Fruit fly (Drosophila melanogaster) whole organism, embryonic: ENCODE measurements around the gene MED27.

ENCODE experiments used
- Ada2b ChIP-seq: fragments of 200-800 bp; sonication (Bioruptor generic); IDR thresholded peaks from 2 replicates; pipeline ENCODE4 v1.3.6; 2022; ENCODE audit warnings: missing biosample characterization, missing genetic modification characterization
- Asciz ChIP-seq: fragments of 200-800 bp; sonication (Bioruptor generic); optimal IDR thresholded peaks from 2 replicates; lab custom pipeline; 2017; ENCODE audit warnings: missing biosample characterization, mild to moderate bottlenecking, missing genetic modification characterization, missing genetic modification reagents
- Atf6 ChIP-seq: fragments of 200-800 bp; sonication (Bioruptor generic); IDR thresholded peaks from 2 replicates; pipeline ENCODE4 v1.3.6; 2022; ENCODE audit warnings: missing biosample characterization, missing genetic modification characterization
- Awh ChIP-seq: fragments of 200-800 bp; sonication (Bioruptor generic); IDR thresholded peaks from 2 replicates; pipeline ENCODE4, ENCODE4 v1.3.6; 2022; ENCODE audit warnings: missing biosample characterization, missing genetic modification characterization
- C15 ChIP-seq: fragments of 200-800 bp; sonication (Bioruptor generic); IDR thresholded peaks from 3 replicates; pipeline ENCODE4 v1.3.6; 2022; ENCODE audit warnings: missing biosample characterization, missing genetic modification characterization
- CG10462 ChIP-seq: fragments of 200-800 bp; sonication (Bioruptor generic); optimal IDR thresholded peaks from 2 replicates; lab custom pipeline; 2016; ENCODE audit warnings: missing biosample characterization, missing genetic modification characterization
- CG12071 ChIP-seq: fragments of 200-800 bp; sonication (Bioruptor generic); optimal IDR thresholded peaks from 3 replicates; lab custom pipeline; 2018; ENCODE audit warnings: missing biosample characterization, mild to moderate bottlenecking, missing genetic modification characterization
- CG13296 ChIP-seq: fragments of 200-800 bp; sonication (Bioruptor generic); optimal IDR thresholded peaks from 3 replicates; lab custom pipeline; 2018; ENCODE audit warnings: missing biosample characterization, mild to moderate bottlenecking, missing genetic modification characterization
- CG14441 ChIP-seq: fragments of 200-800 bp; sonication (Bioruptor generic); IDR thresholded peaks from 2 replicates; pipeline ENCODE4 v1.3.6; 2022; ENCODE audit warnings: missing biosample characterization, missing genetic modification characterization
- CG14710 ChIP-seq: fragments of 200-800 bp; sonication (Bioruptor generic); optimal IDR thresholded peaks from 3 replicates; lab custom pipeline; 2019; ENCODE audit warnings: missing biosample characterization, mild to moderate bottlenecking, missing genetic modification characterization, moderate library complexity
- CG15011 ChIP-seq: fragments of 200-800 bp; sonication (Bioruptor generic); optimal IDR thresholded peaks from 3 replicates; lab custom pipeline; 2018; ENCODE audit warnings: missing biosample characterization, mild to moderate bottlenecking, missing genetic modification characterization
- CG1792 ChIP-seq: fragments of 200-800 bp; sonication (Bioruptor generic); optimal IDR thresholded peaks from 2 replicates; lab custom pipeline; 2016; ENCODE audit warnings: missing biosample characterization, missing genetic modification characterization
- CG34376 ChIP-seq: fragments of 200-800 bp; sonication (Bioruptor generic); optimal IDR thresholded peaks from 2 replicates; lab custom pipeline; 2018; ENCODE audit warnings: missing biosample characterization, mild to moderate bottlenecking, missing genetic modification characterization
- CG3726 ChIP-seq: fragments of 200-800 bp; sonication (Bioruptor generic); IDR thresholded peaks from 3 replicates; pipeline ENCODE4, ENCODE4 v1.3.6; 2022; ENCODE audit warnings: missing biosample characterization, missing genetic modification characterization
- CG4730 ChIP-seq: fragments of 200-800 bp; sonication (Bioruptor generic); IDR thresholded peaks from 2 replicates; pipeline ENCODE4 v1.3.6; 2022; ENCODE audit warnings: missing biosample characterization, missing genetic modification characterization
- CG5180 ChIP-seq: fragments of 200-800 bp; sonication (Bioruptor generic); optimal IDR thresholded peaks from 3 replicates; lab custom pipeline; 2017; ENCODE audit warnings: missing biosample characterization, missing genetic modification characterization, mild to moderate bottlenecking, moderate library complexity, missing genetic modification reagents
- CG8388 ChIP-seq: fragments of 200-800 bp; sonication (Bioruptor generic); optimal IDR thresholded peaks from 2 replicates; lab custom pipeline; 2019; ENCODE audit warnings: missing biosample characterization, mild to moderate bottlenecking, missing genetic modification characterization, moderate library complexity
- Dbx ChIP-seq: fragments of 200-800 bp; sonication (Bioruptor generic); IDR thresholded peaks from 3 replicates; pipeline ENCODE4 v1.3.6; 2022; ENCODE audit warnings: missing biosample characterization, missing genetic modification characterization
- Dek ChIP-seq: fragments of 200-800 bp; sonication (Bioruptor generic); optimal IDR thresholded peaks from 3 replicates; lab custom pipeline; 2019; ENCODE audit warnings: missing biosample characterization, mild to moderate bottlenecking, missing genetic modification characterization, moderate library complexity
- Dp ChIP-seq: fragments of 200-800 bp; sonication (Bioruptor generic); optimal IDR thresholded peaks from 2 replicates; lab custom pipeline; 2018; ENCODE audit warnings: missing biosample characterization, mild to moderate bottlenecking, missing genetic modification characterization, moderate library complexity
- E2f2 ChIP-seq: fragments of 200-800 bp; sonication (Bioruptor generic); IDR thresholded peaks from 2 replicates; pipeline ENCODE4 v1.3.6; 2022; ENCODE audit warnings: missing biosample characterization, missing genetic modification characterization
- Elba2 ChIP-seq: fragments of 200-800 bp; sonication (Bioruptor generic); optimal IDR thresholded peaks from 3 replicates; lab custom pipeline; 2016; ENCODE audit warnings: missing biosample characterization, missing genetic modification characterization
- Fer1 ChIP-seq: fragments of 200-800 bp; sonication (Bioruptor generic); optimal IDR thresholded peaks from 2 replicates; lab custom pipeline; 2017; ENCODE audit warnings: missing biosample characterization, mild to moderate bottlenecking, missing genetic modification characterization
- Fer2 ChIP-seq: fragments of 200-800 bp; sonication (Bioruptor generic); optimal IDR thresholded peaks from 2 replicates; lab custom pipeline; 2018; ENCODE audit warnings: missing biosample characterization, mild to moderate bottlenecking, missing genetic modification characterization, moderate library complexity
- Hand ChIP-seq: fragments of 200-800 bp; sonication (Bioruptor generic); optimal IDR thresholded peaks from 2 replicates; lab custom pipeline; 2017; ENCODE audit warnings: mild to moderate bottlenecking, missing biosample characterization, missing genetic modification reagents, missing genetic modification characterization
- HmgZ ChIP-seq: fragments of 200-800 bp; sonication (Bioruptor generic); optimal IDR thresholded peaks from 2 replicates; lab custom pipeline; 2018; ENCODE audit warnings: missing biosample characterization, mild to moderate bottlenecking, missing genetic modification characterization
- Hr39 ChIP-seq: fragments of >200 bp; optimal IDR thresholded peaks from 2 replicates; lab custom pipeline; 2017
- Ravus ChIP-seq: fragments of 200-800 bp; sonication (Bioruptor generic); IDR thresholded peaks from 2 replicates; pipeline ENCODE4 v1.3.6; 2022; ENCODE audit warnings: missing biosample characterization, missing genetic modification characterization
- Vsx1 ChIP-seq: fragments of 200-800 bp; sonication (Bioruptor generic); optimal IDR thresholded peaks from 2 replicates; lab custom pipeline; 2017; ENCODE audit warnings: missing biosample characterization, mild to moderate bottlenecking, missing genetic modification characterization, missing genetic modification reagents
- ac ChIP-seq: fragments of 200-800 bp; sonication (Bioruptor generic); optimal IDR thresholded peaks from 3 replicates; lab custom pipeline; 2017; ENCODE audit warnings: missing biosample characterization, mild to moderate bottlenecking, missing genetic modification characterization
- ap ChIP-seq: fragments of 200-800 bp; sonication (Bioruptor generic); IDR thresholded peaks from 2 replicates; pipeline ENCODE4 v1.3.6; 2022; ENCODE audit warnings: missing biosample characterization, missing genetic modification characterization
- ato ChIP-seq: fragments of 200-800 bp; sonication (Bioruptor generic); IDR thresholded peaks from 2 replicates; pipeline ENCODE4 v1.3.6; 2022; ENCODE audit warnings: missing biosample characterization, missing genetic modification characterization; ENCODE audit not compliant: partially characterized antibody
- crol ChIP-seq: fragments of 200-800 bp; sonication (Bioruptor generic); IDR thresholded peaks from 2 replicates; pipeline ENCODE4 v1.3.6; 2022; ENCODE audit warnings: missing biosample characterization, missing genetic modification characterization
- dpn ChIP-seq, 2 experiments: fragments of 200-800 bp; sonication (Bioruptor generic); optimal IDR thresholded peaks; 3 replicates each; lab custom pipeline; 2016; ENCODE audit warnings: missing biosample characterization in 2 of 2, missing genetic modification characterization in 2 of 2
- ems ChIP-seq: fragments of 200-800 bp; sonication (Bioruptor generic); optimal IDR thresholded peaks from 3 replicates; lab custom pipeline; 2016; ENCODE audit warnings: missing biosample characterization, missing genetic modification characterization
- grn ChIP-seq: fragments of 200-800 bp; sonication (Bioruptor generic); optimal IDR thresholded peaks from 3 replicates; lab custom pipeline; 2017; ENCODE audit warnings: missing biosample characterization, missing genetic modification characterization
- jigr1 ChIP-seq: fragments of 200-800 bp; sonication (Bioruptor generic); IDR thresholded peaks from 3 replicates; pipeline ENCODE4 v1.3.6; 2022; ENCODE audit warnings: missing biosample characterization, missing genetic modification characterization
- maf-S ChIP-seq: fragments of 200-800 bp; sonication (Bioruptor generic); optimal IDR thresholded peaks from 2 replicates; lab custom pipeline; 2016; ENCODE audit warnings: missing biosample characterization, missing genetic modification characterization
- mirr ChIP-seq: fragments of 200-800 bp; sonication (Bioruptor generic); optimal IDR thresholded peaks from 3 replicates; lab custom pipeline; 2018; ENCODE audit warnings: missing biosample characterization, mild to moderate bottlenecking, missing genetic modification characterization
- odd ChIP-seq: fragments of 200-800 bp; sonication (Bioruptor generic); optimal IDR thresholded peaks from 2 replicates; lab custom pipeline; 2017; ENCODE audit warnings: missing biosample characterization, mild to moderate bottlenecking, missing genetic modification characterization
- salm ChIP-seq: fragments of 200-800 bp; sonication (Bioruptor generic); optimal IDR thresholded peaks from 2 replicates; lab custom pipeline; 2018; ENCODE audit warnings: missing biosample characterization, mild to moderate bottlenecking, missing genetic modification characterization
- sd ChIP-seq: fragments of 200-800 bp; sonication (Bioruptor generic); optimal IDR thresholded peaks from 3 replicates; lab custom pipeline; 2018; ENCODE audit warnings: missing biosample characterization, mild to moderate bottlenecking, missing genetic modification characterization, moderate library complexity
- slbo ChIP-seq: fragments of 200-800 bp; sonication (Bioruptor generic); IDR thresholded peaks from 2 replicates; pipeline ENCODE4 v1.3.6; 2022; ENCODE audit warnings: missing biosample characterization, missing genetic modification characterization
- sr ChIP-seq: fragments of 200-800 bp; sonication (Bioruptor generic); IDR thresholded peaks from 3 replicates; pipeline ENCODE4 v1.3.6; 2022; ENCODE audit warnings: missing biosample characterization, missing genetic modification characterization
- sug ChIP-seq: fragments of 200-800 bp; optimal IDR thresholded peaks from 2 replicates; lab custom pipeline; 2019; ENCODE audit warnings: missing biosample characterization, mild to moderate bottlenecking, missing genetic modification characterization, moderate library complexity
- ttk ChIP-seq: fragments of 200-800 bp; sonication (Bioruptor generic); IDR thresholded peaks from 2 replicates; pipeline ENCODE4 v2.1.2; 2022; ENCODE audit warnings: missing biosample characterization, missing genetic modification characterization
- tup ChIP-seq: fragments of 200-800 bp; sonication (Bioruptor generic); optimal IDR thresholded peaks from 2 replicates; lab custom pipeline; 2016; ENCODE audit warnings: missing biosample characterization, mild to moderate bottlenecking, missing genetic modification characterization, moderate library complexity
- tx ChIP-seq: fragments of 200-800 bp; sonication (Bioruptor generic); optimal IDR thresholded peaks from 2 replicates; lab custom pipeline; 2016; ENCODE audit warnings: missing biosample characterization, missing genetic modification characterization
- unc-4 ChIP-seq: fragments of 200-800 bp; sonication (Bioruptor generic); IDR thresholded peaks from 2 replicates; pipeline ENCODE4 v1.3.6; 2022; ENCODE audit warnings: missing biosample characterization, missing genetic modification characterization; ENCODE audit not compliant: partially characterized antibody
- wor ChIP-seq: fragments of 200-800 bp; sonication (Bioruptor generic); IDR thresholded peaks from 2 replicates; pipeline ENCODE4 v1.3.6; 2022; ENCODE audit warnings: missing biosample characterization, missing genetic modification characterization
- zf30C ChIP-seq: fragments of 200-800 bp; sonication (Bioruptor generic); optimal IDR thresholded peaks from 3 replicates; lab custom pipeline; 2018; ENCODE audit warnings: missing biosample characterization, mild to moderate bottlenecking, missing genetic modification characterization

Gene MED27

DNA sequence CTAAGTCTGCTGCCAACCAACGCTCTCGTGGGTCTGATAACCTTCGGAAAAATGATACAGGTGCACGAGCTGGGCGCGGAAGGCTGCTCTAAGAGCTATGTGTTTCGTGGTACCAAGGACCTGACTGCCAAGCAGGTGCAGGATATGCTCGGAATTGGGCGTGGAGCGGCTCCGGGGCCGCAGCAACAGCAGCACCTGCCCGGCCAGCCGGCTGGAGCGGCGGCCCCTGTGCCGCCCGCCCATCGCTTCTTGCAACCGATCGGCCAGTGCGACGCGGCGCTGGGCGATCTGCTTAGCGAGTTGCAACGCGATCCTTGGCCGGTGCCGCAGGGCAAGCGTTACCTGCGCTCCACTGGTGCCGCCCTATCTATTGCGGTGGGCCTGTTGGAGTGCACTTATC, 5.0 kb upstream of the MED27 start (continued):
- TF ChIP-seq Hr39 (no peak), CG12071 (GFP tag; lab: Kevin White, UChicago) (no peak), ac (GFP tag; lab: Kevin White, UChicago) (no peak), ttk (GFP tag; lab: Robert Waterston, UW) (0 out of 2 replicates have a peak, but pooled peaks have one; percentile 17), ems (GFP tag; lab: Kevin White, UChicago) (no peak), CG4730 (no peak)

DNA sequence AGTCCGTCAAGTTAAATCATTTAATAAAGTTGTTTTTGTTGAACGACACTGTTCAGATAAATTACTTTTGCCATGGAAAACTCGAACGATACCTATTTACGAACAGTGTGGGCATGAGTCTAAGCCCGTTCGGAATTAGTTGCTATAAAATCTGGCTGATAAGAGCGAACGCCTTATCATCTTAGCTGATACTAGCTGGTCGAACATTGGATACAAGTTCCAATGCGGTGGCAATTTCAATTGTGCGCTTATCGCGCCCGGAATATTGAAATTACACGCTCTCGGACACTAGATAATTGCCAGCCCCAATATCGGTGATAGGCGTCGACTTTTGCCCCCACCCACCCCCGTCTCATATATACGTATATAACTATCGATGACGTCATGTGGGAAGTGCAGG, 1.1 kb upstream of the MED27 start:
- TF ChIP-seq Hand (no peak), ap (no peak), Ravus (GFP tag; lab: Robert Waterston, UW) (no peak), Atf6 (GFP tag; lab: Robert Waterston, UW) (no peak), Awh (GFP tag; lab: Robert Waterston, UW) (no peak), CG14441 (GFP tag; lab: Robert Waterston, UW) (no peak), C15 (GFP tag; lab: Robert Waterston, UW) (no peak), odd (GFP tag; lab: Kevin White, UChicago) (peak; percentile 33), Dek (no peak), CG5180 (GFP tag; lab: Kevin White, UChicago) (peak; percentile 67), salm (tag; lab: Kevin White, UChicago) (no peak), Vsx1 (GFP tag; lab: Kevin White, UChicago) (peak; percentile 44), dpn (GFP tag; optimal IDR thresholded peaks at IDR 0.05; lab: Kevin White, UChicago) (no peak), Fer2 (tag; lab: Kevin White, UChicago) (no peak), CG15011 (no peak), CG1792 (GFP tag; lab: Kevin White, UChicago) (no peak), sd (tag; lab: Kevin White, UChicago) (no peak), Asciz (GFP tag; lab: Kevin White, UChicago) (no peak), Elba2 (no peak), mirr (GFP tag; lab: Kevin White, UChicago) (peak; percentile 99), Dp (GFP tag; lab: Kevin White, UChicago) (no peak), CG14710 (no peak), Ada2b (GFP tag; lab: Robert Waterston, UW) (no peak), HmgZ (tag; lab: Kevin White, UChicago) (peak; percentile 19), unc-4 (GFP tag; lab: Robert Waterston, UW) (no peak), ato (GFP tag; lab: Robert Waterston, UW) (0 out of 2 replicates have a peak, but pooled peaks have one; percentile 14), maf-S (GFP tag; lab: Kevin White, UChicago) (no peak), CG3726 (no peak), sug (tag; lab: Kevin White, UChicago) (peak; percentile 65), Dbx (peak; percentile 14; the same call in 1 of the 3 replicates), wor (no peak), grn (GFP tag; lab: Kevin White, UChicago) (peak; percentile 36), tx (GFP tag; lab: Kevin White, UChicago) (no peak), CG13296 (GFP tag; lab: Kevin White, UChicago) (peak; percentile 13), CG34376 (GFP tag; lab: Kevin White, UChicago) (peak; percentile 96), crol (GFP tag; lab: Robert Waterston, UW) (peak; percentile 21; the same call in 1 of the 2 replicates), CG8388 (GFP tag; lab: Kevin White, UChicago) (peak; percentile 3), slbo (GFP tag; lab: Robert Waterston, UW) (no peak), E2f2 (GFP tag; lab: Robert Waterston, UW) (peak; percentile 9; the same call in 1 of the 2 replicates), zf30C (GFP tag; lab: Kevin White, UChicago) (peak; percentile 14), CG10462 (GFP tag; lab: Kevin White, UChicago) (no peak), Fer1 (GFP tag; lab: Kevin White, UChicago) (peak; percentile 16), tup (GFP tag; lab: Kevin White, UChicago) (no peak), jigr1 (GFP tag; lab: Robert Waterston, UW) (no peak), sr (no peak)
